Worm (Caenorhabditis elegans): ENCODE data around the gene Y71H2AM.12.

Gene Y71H2AM.12

ce11 chrIII:2698740-2699139 lies 35.2 kb downstream of the Y71H2AM.12 start, which contains the start of gene slc-30A9 (continued):
- no peak for TF ChIP-seq mef-2 (tag; optimal IDR thresholded peaks at IDR 0.05)
- peak; percentile 10; the same call in 1 of the 2 replicates for TF ChIP-seq isw-1 (GFP tag; IDR thresholded peaks at IDR 0.05)
- peak; percentile 14 for TF ChIP-seq nhr-77 (tag; optimal IDR thresholded peaks at IDR 0.05)
- TF ChIP-seq efl-1 (optimal IDR thresholded peaks at IDR 0.05): peak; percentile 51 to 56
- TF ChIP-seq efl-1 (GFP tag; optimal IDR thresholded peaks at IDR 0.05 in 1 of 2): peak; percentile 62 to 94
- no peak for TF ChIP-seq ceh-88 (GFP tag; IDR thresholded peaks at IDR 0.05)
- no peak for TF ChIP-seq sox-4 (tag; optimal IDR thresholded peaks at IDR 0.05)
- TF ChIP-seq C16A3.4 (tag; optimal IDR thresholded peaks at IDR 0.05): peak; percentile 33

ce11 chrIII:2687412-2687811 lies 46.5 kb downstream of the Y71H2AM.12 start:
- peak; percentile 48 for TF ChIP-seq elt-2 (tag; optimal IDR thresholded peaks at IDR 0.05)
- TF ChIP-seq zag-1 (tag; optimal IDR thresholded peaks at IDR 0.05): no peak
- no peak for TF ChIP-seq efl-3 (GFP tag; optimal IDR thresholded peaks at IDR 0.05)
- no peak for TF ChIP-seq pag-3 (tag; optimal IDR thresholded peaks at IDR 0.05; ENCODE audit: borderline replicate concordance, insufficient read depth)
- TF ChIP-seq dpl-1 (GFP tag; optimal IDR thresholded peaks at IDR 0.05): no peak
- TF ChIP-seq sup-37 (GFP tag; optimal IDR thresholded peaks at IDR 0.05): no peak
- TF ChIP-seq rnt-1 (tag; optimal IDR thresholded peaks at IDR 0.05): no peak
- no peak for TF ChIP-seq unc-98 (GFP tag; IDR thresholded peaks at IDR 0.05)
- peak in 1 of 2 experiments; percentile 29 for TF ChIP-seq lin-35 (GFP tag; optimal IDR thresholded peaks at IDR 0.05)
- no peak for TF ChIP-seq elt-3 (tag; optimal IDR thresholded peaks at IDR 0.05)
- no peak for TF ChIP-seq efl-1 (optimal IDR thresholded peaks at IDR 0.05)
- TF ChIP-seq efl-1 (GFP tag; optimal IDR thresholded peaks at IDR 0.05 in 1 of 2): no peak

- TF ChIP-seq pax-3 (tag; optimal IDR thresholded peaks at IDR 0.05) (no peak), sptf-1 (tag; optimal IDR thresholded peaks at IDR 0.05) (no peak), zag-1 (tag; optimal IDR thresholded peaks at IDR 0.05) (peak; percentile 1), lin-13 (GFP tag; optimal IDR thresholded peaks at IDR 0.05) (no peak), efl-1 (optimal IDR thresholded peaks at IDR 0.05) (no peak), efl-1 (GFP tag; optimal IDR thresholded peaks at IDR 0.05 in 1 of 2) (peak in 1 of 2 experiments; percentile 62), rnt-1 (tag; optimal IDR thresholded peaks at IDR 0.05) (no peak), pqm-1 (tag; optimal IDR thresholded peaks at IDR 0.05) (no peak), ceh-63 (GFP tag; optimal IDR thresholded peaks at IDR 0.05) (no peak), mep-1 (tag; optimal IDR thresholded peaks at IDR 0.05) (no peak), nhr-11 (tag; optimal IDR thresholded peaks at IDR 0.05) (no peak), mef-2 (tag; optimal IDR thresholded peaks at IDR 0.05) (no peak), ces-1 (GFP tag; optimal IDR thresholded peaks at IDR 0.05) (peak; percentile 68), lsy-2 (tag; optimal IDR thresholded peaks at IDR 0.05) (no peak), vab-15 (tag; optimal IDR thresholded peaks at IDR 0.05) (no peak), nhr-237 (tag; optimal IDR thresholded peaks at IDR 0.05) (no peak), unc-86 (tag; optimal IDR thresholded peaks at IDR 0.05) (no peak), fkh-10 (GFP tag; optimal IDR thresholded peaks at IDR 0.05) (peak; percentile 87), mab-9 (GFP tag; IDR thresholded peaks at IDR 0.05) (no peak)
Observed at ce11 chrIII:2686663-2687062, 47.2 kb downstream of the Y71H2AM.12 start.

- no peak for TF ChIP-seq ceh-88 (GFP tag; IDR thresholded peaks at IDR 0.05)
- TF ChIP-seq C16A3.4 (tag; optimal IDR thresholded peaks at IDR 0.05): no peak
- TF ChIP-seq efl-1 (optimal IDR thresholded peaks at IDR 0.05): no peak
- TF ChIP-seq efl-1 (GFP tag; optimal IDR thresholded peaks at IDR 0.05 in 1 of 2): peak in 1 of 2 experiments; percentile 83
- no peak for TF ChIP-seq efl-3 (GFP tag; optimal IDR thresholded peaks at IDR 0.05)
Observed at ce11 chrIII:2686064-2686463, 47.8 kb downstream of the Y71H2AM.12 start, which contains the start of the genes Y71H2AL.2, Y71H2AL.4 and pbo-1. TSS of gene Y71H2AL.2 (plus strand) at chrIII:2686364. TSS of gene Y71H2AL.4 (plus strand) at chrIII:2686408. TSS of gene pbo-1 (minus strand) at chrIII:2686463.

ce11 chrIII:2683403-2683802 lies 50.5 kb downstream of the Y71H2AM.12 start:
- no peak for TF ChIP-seq nhr-47 (tag; optimal IDR thresholded peaks at IDR 0.05)
